Worm (Caenorhabditis elegans) whole organism, L3 larva: Measurements from ENCODE around the gene F11D11.4.

Experiments
- R02D3.7 ChIP-seq: fragments of 150-350 bp; optimal IDR thresholded peaks from 2 replicates; lab custom pipeline; 2014; ENCODE audit warnings: missing biosample characterization, missing genetic modification characterization
- ZK546.5 ChIP-seq: sonication (generic microtip); optimal IDR thresholded peaks from 2 replicates; lab custom pipeline; 2017; ENCODE audit warnings: missing biosample characterization, missing genetic modification characterization
- ceh-16 ChIP-seq: sonication (generic microtip); optimal IDR thresholded peaks from 2 replicates; lab custom pipeline; 2017; ENCODE audit warnings: missing biosample characterization, missing genetic modification characterization
- ceh-28 ChIP-seq: fragments of 150-350 bp; optimal IDR thresholded peaks from 2 replicates; lab custom pipeline; 2014; ENCODE audit warnings: missing biosample characterization, missing genetic modification reagents, missing genetic modification characterization
- ceh-82 ChIP-seq: fragments of 150-350 bp; optimal IDR thresholded peaks from 2 replicates; lab custom pipeline; 2014; ENCODE audit warnings: missing biosample characterization, missing genetic modification characterization
- ceh-9 ChIP-seq: sonication (generic microtip); optimal IDR thresholded peaks from 2 replicates; lab custom pipeline; 2018; ENCODE audit warnings: missing biosample characterization, missing genetic modification characterization
- egl-5 ChIP-seq: fragments of 150-350 bp; optimal IDR thresholded peaks from 2 replicates; lab custom pipeline; 2017; ENCODE audit warnings: missing biosample characterization, missing genetic modification reagents, missing genetic modification characterization, inconsistent platforms
- elt-1 ChIP-seq: fragments of 150-350 bp; optimal IDR thresholded peaks from 2 replicates; lab custom pipeline; 2014; ENCODE audit warnings: missing biosample characterization, missing genetic modification characterization
- elt-2 ChIP-seq: sonication (generic microtip); optimal IDR thresholded peaks from 2 replicates; lab custom pipeline; 2016; ENCODE audit warnings: missing genetic modification reagents, mild to moderate bottlenecking, missing genetic modification characterization, missing compliant biosample characterization
- eor-1 ChIP-seq, 2 experiments: fragments of 150-350 bp; optimal IDR thresholded peaks; 2 replicates each; lab custom pipeline; 2014 to 2018; ENCODE audit warnings: missing biosample characterization in 2 of 2, missing genetic modification characterization in 2 of 2
- fkh-10 ChIP-seq: sonication (generic microtip); optimal IDR thresholded peaks from 2 replicates; lab custom pipeline; 2017; ENCODE audit warnings: missing biosample characterization, missing genetic modification reagents, missing genetic modification characterization
- fos-1 ChIP-seq: fragments of 150-350 bp; optimal IDR thresholded peaks from 2 replicates; lab custom pipeline; 2014; ENCODE audit warnings: missing biosample characterization, missing genetic modification characterization
- hmg-11 ChIP-seq: sonication (generic microtip); optimal IDR thresholded peaks from 2 replicates; lab custom pipeline; 2016; ENCODE audit warnings: missing genetic modification characterization, missing compliant biosample characterization
- lin-39 ChIP-seq: fragments of 150-350 bp; optimal IDR thresholded peaks from 2 replicates; lab custom pipeline; 2018; ENCODE audit warnings: missing biosample characterization, missing genetic modification reagents, missing genetic modification characterization
- mml-1 ChIP-seq: fragments of 150-350 bp; sonication (generic microtip); optimal IDR thresholded peaks from 3 replicates; lab custom pipeline; 2014; ENCODE audit warnings: missing biosample characterization, missing genetic modification characterization
- nfya-1 ChIP-seq: sonication (generic microtip); optimal IDR thresholded peaks from 2 replicates; lab custom pipeline; 2017; ENCODE audit warnings: missing genetic modification characterization, mild to moderate bottlenecking, missing compliant biosample characterization, antibody characterized with exemption, moderate library complexity; ENCODE audit not compliant: insufficient read depth
- nhr-11 ChIP-seq: fragments of 150-350 bp; optimal IDR thresholded peaks from 2 replicates; lab custom pipeline; 2014; ENCODE audit warnings: missing biosample characterization, missing genetic modification characterization
- nhr-12 ChIP-seq: fragments of 150-350 bp; optimal IDR thresholded peaks from 2 replicates; lab custom pipeline; 2014; ENCODE audit warnings: missing biosample characterization, missing genetic modification characterization
- nhr-237 ChIP-seq: fragments of 150-350 bp; optimal IDR thresholded peaks from 2 replicates; lab custom pipeline; 2014; ENCODE audit warnings: missing biosample characterization, missing genetic modification characterization
- nhr-25 ChIP-seq: sonication (generic microtip); optimal IDR thresholded peaks from 2 replicates; lab custom pipeline; 2017; ENCODE audit warnings: missing biosample characterization, missing genetic modification characterization
- nhr-28 ChIP-seq: fragments of 150-350 bp; optimal IDR thresholded peaks from 2 replicates; lab custom pipeline; 2014; ENCODE audit warnings: missing biosample characterization, missing genetic modification characterization
- nhr-67 ChIP-seq: fragments of 150-350 bp; optimal IDR thresholded peaks from 2 replicates; lab custom pipeline; 2014; ENCODE audit warnings: missing biosample characterization, missing genetic modification characterization
- pha-4 ChIP-seq: fragments of 150-350 bp; optimal IDR thresholded peaks from 2 replicates; lab custom pipeline; 2014; ENCODE audit warnings: missing biosample characterization, missing genetic modification reagents, missing genetic modification characterization
- pqm-1 ChIP-seq: fragments of 150-350 bp; optimal IDR thresholded peaks from 2 replicates; lab custom pipeline; 2017; ENCODE audit warnings: missing biosample characterization, missing genetic modification characterization, inconsistent platforms
- sea-2 ChIP-seq: fragments of 150-350 bp; sonication (generic microtip); optimal IDR thresholded peaks from 4 replicates; lab custom pipeline; 2014; ENCODE audit warnings: missing biosample characterization, missing genetic modification reagents, missing genetic modification characterization
- skn-1 ChIP-seq: fragments of 150-350 bp; optimal IDR thresholded peaks from 2 replicates; lab custom pipeline; 2014; ENCODE audit warnings: missing biosample characterization, missing genetic modification characterization
- unc-62 ChIP-seq: fragments of 150-350 bp; sonication (generic microtip); optimal IDR thresholded peaks from 4 replicates; lab custom pipeline; 2014; ENCODE audit warnings: missing biosample characterization, missing genetic modification reagents, missing genetic modification characterization
- ztf-11 ChIP-seq: fragments of 150-350 bp; optimal IDR thresholded peaks from 2 replicates; lab custom pipeline; 2014; ENCODE audit warnings: missing biosample characterization, missing genetic modification characterization
- ztf-4 ChIP-seq: fragments of 150-350 bp; optimal IDR thresholded peaks from 2 replicates; lab custom pipeline; 2014; ENCODE audit warnings: missing biosample characterization, missing genetic modification characterization

The F11D11.4 gene

ce11 chrV:18803260-18803659, 42.1 kb downstream of the F11D11.4 start, which contains the start of gene C54E10.10:
Gene C54E10.10 (minus strand): TSS chrV:18803360.
- no peak for TF ChIP-seq nhr-25 (tag; lab: Kevin White, UChicago)
- TF ChIP-seq ztf-11 (tag; lab: Kevin White, UChicago) = no peak
- TF ChIP-seq nhr-67 = no peak
- TF ChIP-seq mml-1 (tag; lab: Kevin White, UChicago) = no peak
- no peak for TF ChIP-seq ZK546.5 (tag; lab: Kevin White, UChicago)
- TF ChIP-seq eor-1 (tag; optimal IDR thresholded peaks at IDR 0.05; lab: Kevin White, UChicago) = no peak
- no peak for TF ChIP-seq nhr-237 (tag; lab: Kevin White, UChicago)
- no peak for TF ChIP-seq pha-4
- TF ChIP-seq, all 47 proteins: peak for 0

ce11 chrV:18806409-18806808, 45.2 kb downstream of the F11D11.4 start, which contains the start of gene sri-10:
Gene sri-10 (minus strand): TSS chrV:18806509.
- no peak for TF ChIP-seq skn-1
- TF ChIP-seq ceh-9 (tag; lab: Kevin White, UChicago) = no peak
- no peak for TF ChIP-seq hmg-11 (tag; lab: Kevin White, UChicago)
- no peak for TF ChIP-seq nfya-1 (tag; lab: Kevin White, UChicago)
- TF ChIP-seq elt-1 (tag; lab: Kevin White, UChicago) = no peak
- no peak for TF ChIP-seq sea-2 (GFP tag; lab: Kevin White, UChicago)
- no peak for TF ChIP-seq elt-2
- no peak for TF ChIP-seq fkh-10 (GFP tag; lab: Kevin White, UChicago)
- TF ChIP-seq pqm-1 = no peak
- no peak for TF ChIP-seq ztf-11 (tag; lab: Kevin White, UChicago)
- no peak for TF ChIP-seq nhr-12 (tag; lab: Kevin White, UChicago)
- no peak for TF ChIP-seq fos-1 (tag; lab: Kevin White, UChicago)
- no peak for TF ChIP-seq nhr-11 (tag; lab: Kevin White, UChicago)

- TF ChIP-seq ceh-28 (no peak), lin-39 (tag; lab: Kevin White, UChicago) (peak; percentile 68), ceh-16 (tag; lab: Kevin White, UChicago) (no peak), hmg-11 (tag; lab: Kevin White, UChicago) (peak; percentile 20), unc-62 (no peak), nfya-1 (tag; lab: Kevin White, UChicago) (peak; percentile 33), ceh-9 (tag; lab: Kevin White, UChicago) (no peak), egl-5 (no peak), nhr-11 (tag; lab: Kevin White, UChicago) (no peak)
Measured at ce11 chrV:18808621-18809020, 47.4 kb downstream of the F11D11.4 start, which contains the start of gene C54E10.6. Gene C54E10.6 (minus strand): TSS chrV:18808729.

ce11 chrV:18810705-18811104, 49.5 kb downstream of the F11D11.4 start, which contains the start of gene C54E10.3:
Gene C54E10.3 (plus strand): TSS chrV:18811005.
- TF ChIP-seq ztf-4 (no peak), nhr-28 (tag; lab: Kevin White, UChicago) (no peak), R02D3.7 (no peak), egl-5 (no peak), fkh-10 (GFP tag; lab: Kevin White, UChicago) (no peak), eor-1 (tag; optimal IDR thresholded peaks at IDR 0.05; lab: Kevin White, UChicago) (no peak), ceh-82 (tag; lab: Kevin White, UChicago) (no peak), sea-2 (GFP tag; lab: Kevin White, UChicago) (no peak), elt-1 (tag; lab: Kevin White, UChicago) (no peak), pha-4 (no peak), pqm-1 (no peak)
